Worm (Caenorhabditis elegans) whole organism, L4 larva: ENCODE results near the gene C28F5.1.
A peak's percentile ranks its signal among the peaks of the same experiment; 100 is the strongest.

Experiments used
- T26A8.4 ChIP-seq: fragments of 200-800 bp; sonication (Bioruptor generic); IDR thresholded peaks from 2 replicates; pipeline ENCODE4 v1.3.6; 2022; ENCODE audit warnings: missing genetic modification characterization, missing compliant biosample characterization
- arid-1 ChIP-seq: fragments of 200-800 bp; sonication (Bioruptor generic); conservative IDR thresholded peaks from 2 replicates; pipeline ENCODE4 v1.3.6; 2022; ENCODE audit warnings: missing genetic modification reagents, missing genetic modification characterization, missing compliant biosample characterization
- attf-4 ChIP-seq: sonication (generic microtip); optimal IDR thresholded peaks from 3 replicates; lab custom pipeline; 2017; ENCODE audit warnings: missing biosample characterization, missing genetic modification characterization
- ceh-28 ChIP-seq: fragments of 150-350 bp; optimal IDR thresholded peaks from 2 replicates; lab custom pipeline; 2014; ENCODE audit warnings: missing biosample characterization, missing genetic modification reagents, missing genetic modification characterization
- ceh-62 ChIP-seq: sonication (generic microtip); optimal IDR thresholded peaks from 2 replicates; lab custom pipeline; 2017; ENCODE audit warnings: missing biosample characterization, missing genetic modification characterization
- cey-2 ChIP-seq: sonication (generic microtip); optimal IDR thresholded peaks from 3 replicates; lab custom pipeline; 2017; ENCODE audit warnings: missing genetic modification characterization, mild to moderate bottlenecking, missing compliant biosample characterization, antibody characterized with exemption, borderline replicate concordance; ENCODE audit not compliant: insufficient read depth
- daf-16 ChIP-seq, 3 experiments: sonication (generic microtip); optimal IDR thresholded peaks; 2 replicates each; lab custom pipeline; 2016 to 2017; ENCODE audit warnings: missing genetic modification characterization in 3 of 3, missing genetic modification reagents in 3 of 3, mild to moderate bottlenecking in 2 of 3, missing compliant biosample characterization in 2 of 3, missing biosample characterization in 1 of 3, moderate library complexity in 1 of 3
- dmd-6 ChIP-seq: fragments of 200-800 bp; sonication (Bioruptor generic); IDR thresholded peaks from 2 replicates; pipeline ENCODE4 v1.3.6; 2022; ENCODE audit warnings: missing genetic modification reagents, missing genetic modification characterization, missing compliant biosample characterization
- duxl-1 ChIP-seq: sonication (generic microtip); optimal IDR thresholded peaks from 2 replicates; lab custom pipeline; 2016; ENCODE audit warnings: mild to moderate bottlenecking, missing genetic modification characterization, moderate library complexity, missing compliant biosample characterization; ENCODE audit not compliant: poor library complexity
- dve-1 ChIP-seq: sonication (generic microtip); optimal IDR thresholded peaks from 2 replicates; lab custom pipeline; 2017; ENCODE audit warnings: antibody characterized with exemption, mild to moderate bottlenecking, missing genetic modification characterization, missing compliant biosample characterization; ENCODE audit not compliant: insufficient read depth
- egl-27 ChIP-seq: sonication (generic microtip); optimal IDR thresholded peaks from 3 replicates; lab custom pipeline; 2017; ENCODE audit warnings: missing biosample characterization, missing genetic modification reagents, missing genetic modification characterization
- hlh-11 ChIP-seq: fragments of 200-800 bp; sonication (Bioruptor generic); optimal IDR thresholded peaks from 2 replicates; lab custom pipeline; 2018; ENCODE audit warnings: mild to moderate bottlenecking, missing genetic modification characterization, missing compliant biosample characterization
- hlh-30 ChIP-seq: sonication (generic microtip); optimal IDR thresholded peaks from 2 replicates; lab custom pipeline; 2017; ENCODE audit warnings: antibody characterized with exemption, mild to moderate bottlenecking, missing genetic modification characterization, missing compliant biosample characterization; ENCODE audit not compliant: insufficient read depth
- lin-15B ChIP-seq: fragments of 150-350 bp; sonication (generic microtip); optimal IDR thresholded peaks from 3 replicates; lab custom pipeline; 2014; ENCODE audit warnings: missing biosample characterization, missing genetic modification characterization
- lin-38 ChIP-seq: fragments of 200-800 bp; sonication (Bioruptor generic); IDR thresholded peaks from 2 replicates; pipeline ENCODE4 v1.3.6; 2022; ENCODE audit warnings: missing genetic modification reagents, missing genetic modification characterization, missing compliant biosample characterization
- lsy-2 ChIP-seq, 2 experiments: fragments of 150-350 bp in 1 of 2; sonication (generic microtip) in 1 of 2; optimal IDR thresholded peaks; 2 replicates each; lab custom pipeline; 2014 to 2017; ENCODE audit warnings: missing biosample characterization in 2 of 2, missing genetic modification characterization in 2 of 2
- mdl-1 ChIP-seq, 2 experiments: fragments of 150-350 bp in 1 of 2; sonication (generic microtip) in 1 of 2; optimal IDR thresholded peaks; 2 replicates each; lab custom pipeline; 2014 to 2017; ENCODE audit warnings: missing biosample characterization in 2 of 2, missing genetic modification characterization in 2 of 2
- mdt-29 ChIP-seq: fragments of 200-800 bp; sonication (Bioruptor generic); IDR thresholded peaks from 2 replicates; pipeline ENCODE4 v1.3.6; 2022; ENCODE audit warnings: missing genetic modification reagents, missing genetic modification characterization, missing compliant biosample characterization
- mes-2 ChIP-seq: sonication (generic microtip); optimal IDR thresholded peaks from 2 replicates; lab custom pipeline; 2016; ENCODE audit warnings: missing genotype, mild to moderate bottlenecking, missing genetic modification characterization, missing compliant biosample characterization; ENCODE audit not compliant: poor library complexity, severe bottlenecking
- mxl-2 ChIP-seq: fragments of 200-800 bp; sonication (Bioruptor generic); conservative IDR thresholded peaks from 2 replicates; pipeline ENCODE4 v1.3.6; 2022; ENCODE audit warnings: missing genetic modification reagents, missing genetic modification characterization, missing compliant biosample characterization
- nhr-102 ChIP-seq: sonication (generic microtip); optimal IDR thresholded peaks from 2 replicates; lab custom pipeline; 2016; ENCODE audit warnings: mild to moderate bottlenecking, missing genetic modification characterization, moderate library complexity, missing compliant biosample characterization
- nhr-28 ChIP-seq: fragments of 150-350 bp; optimal IDR thresholded peaks from 2 replicates; lab custom pipeline; 2014; ENCODE audit warnings: missing biosample characterization, missing genetic modification characterization
- nhr-41 ChIP-seq: fragments of 200-800 bp; sonication (Bioruptor generic); IDR thresholded peaks from 2 replicates; pipeline ENCODE4 v1.3.6; 2022; ENCODE audit warnings: missing genetic modification reagents, missing genetic modification characterization, missing compliant biosample characterization
- nhr-77 ChIP-seq: fragments of 150-350 bp; optimal IDR thresholded peaks from 2 replicates; lab custom pipeline; 2014; ENCODE audit warnings: missing biosample characterization, missing genetic modification characterization
- php-3 ChIP-seq: fragments of 200-800 bp; sonication (Bioruptor generic); IDR thresholded peaks from 2 replicates; pipeline ENCODE4 v1.3.6; 2022; ENCODE audit warnings: missing genetic modification reagents, missing genetic modification characterization, missing compliant biosample characterization
- pqm-1 ChIP-seq: sonication (generic microtip); optimal IDR thresholded peaks from 2 replicates; lab custom pipeline; 2017; ENCODE audit warnings: missing biosample characterization, missing genetic modification characterization
- snpc-4 ChIP-seq: fragments of 150-350 bp; optimal IDR thresholded peaks from 2 replicates; lab custom pipeline; 2014; ENCODE audit warnings: missing biosample characterization, missing genetic modification characterization
- spr-1 ChIP-seq: sonication (generic microtip); optimal IDR thresholded peaks from 2 replicates; lab custom pipeline; 2016; ENCODE audit warnings: mild to moderate bottlenecking, missing genetic modification characterization, missing compliant biosample characterization
- tag-97 ChIP-seq: fragments of 200-800 bp; sonication (Bioruptor generic); IDR thresholded peaks from 2 replicates; pipeline ENCODE4 v1.3.6; 2022; ENCODE audit warnings: missing genetic modification characterization, missing compliant biosample characterization
- unc-130 ChIP-seq: sonication (generic microtip); optimal IDR thresholded peaks from 2 replicates; lab custom pipeline; 2016; ENCODE audit warnings: missing genetic modification reagents, missing genetic modification characterization, missing compliant biosample characterization
- unc-62 ChIP-seq, 3 experiments: fragments of 150-350 bp in 1 of 3; sonication (generic microtip); optimal IDR thresholded peaks in 2 of 3; peaks in 1 of 3; 1 replicate in 1 of 3; 2 replicates in 2 of 3; lab custom pipeline; 2014 to 2017; ENCODE audit warnings: missing biosample characterization in 3 of 3, missing genetic modification characterization in 3 of 3, missing genetic modification reagents in 3 of 3, missing genotype in 1 of 3
- zip-11 ChIP-seq: fragments of 200-800 bp; sonication (Bioruptor generic); IDR thresholded peaks from 2 replicates; pipeline ENCODE4 v1.3.6; 2022; ENCODE audit warnings: missing genetic modification characterization, missing compliant biosample characterization

C28F5.1 gene

DNA sequence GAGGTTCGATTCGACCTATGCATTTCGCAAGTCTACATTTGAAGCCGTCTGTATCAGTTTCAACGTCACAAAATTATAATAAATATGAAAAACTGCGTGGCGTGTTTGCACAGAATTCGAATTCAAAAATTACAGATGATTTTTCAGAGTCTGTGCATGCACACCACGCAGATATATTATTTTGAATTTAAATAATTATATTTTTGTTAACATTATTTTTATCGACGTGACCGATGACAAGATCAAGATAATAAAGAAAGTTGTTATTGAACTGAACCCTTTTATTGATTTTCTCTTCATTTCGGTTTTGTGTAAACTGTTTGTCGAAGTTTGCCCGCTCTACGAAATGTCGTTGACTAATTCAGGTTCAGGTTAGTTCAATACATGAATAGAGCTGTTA lies at the start of gene C28F5.1:
Gene C28F5.1 (plus strand): TSS at position 301 of the 400 bp plus-strand sequence.
- TF ChIP-seq lin-38 (no peak), unc-130 (GFP tag; lab: Kevin White, UChicago) (no peak), mxl-2 (GFP tag; lab: Robert Waterston, UW) (no peak), zip-11 (GFP tag; lab: Robert Waterston, UW) (no peak), ceh-28 (tag; lab: Kevin White, UChicago) (no peak), duxl-1 (tag; lab: Kevin White, UChicago) (no peak), T26A8.4 (GFP tag; lab: Robert Waterston, UW) (no peak), mes-2 (tag; lab: Kevin White, UChicago) (no peak), dmd-6 (GFP tag; lab: Robert Waterston, UW) (no peak), spr-1 (tag; lab: Kevin White, UChicago) (no peak), cey-2 (tag; lab: Kevin White, UChicago) (no peak), tag-97 (GFP tag; lab: Robert Waterston, UW) (no peak), nhr-41 (GFP tag; lab: Robert Waterston, UW) (no peak), nhr-77 (tag; lab: Kevin White, UChicago) (no peak), attf-4 (tag; lab: Kevin White, UChicago) (no peak), mdt-29 (GFP tag; lab: Robert Waterston, UW) (no peak)

DNA sequence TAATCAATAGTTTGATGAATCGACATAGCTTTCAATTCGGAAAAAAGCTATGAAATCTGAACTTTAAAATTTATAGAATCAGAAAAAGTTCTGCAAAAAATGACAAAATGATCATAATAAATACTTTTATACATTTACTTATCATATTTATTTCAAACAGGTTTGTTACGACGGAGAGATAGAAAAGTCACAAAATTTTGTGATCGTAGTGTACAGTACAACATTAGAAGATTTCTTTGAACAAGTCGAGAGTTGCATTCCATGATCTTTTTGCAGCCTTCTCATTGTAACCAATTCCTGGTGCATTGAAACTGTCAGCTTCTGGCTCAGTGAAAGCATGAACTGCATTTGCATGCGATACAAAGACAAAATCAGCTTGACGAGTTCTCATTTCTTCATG lies 48.9 kb upstream of the C28F5.1 start, which contains the start of gene D1022.3:
Gene D1022.3 (minus strand): TSS at position 101 of the 400 bp plus-strand sequence.
- TF ChIP-seq unc-62 (GFP tag; optimal IDR thresholded peaks at IDR 0.05 in 1 of 2; lab: Kevin White, UChicago) (peak in 1 of 2 experiments; percentile 29), unc-62 (tag; optimal IDR thresholded peaks at IDR 0.05; lab: Kevin White, UChicago) (no peak), mdl-1 (tag; optimal IDR thresholded peaks at IDR 0.05; lab: Kevin White, UChicago) (no peak), nhr-28 (tag; lab: Kevin White, UChicago) (peak; percentile 58)

DNA sequence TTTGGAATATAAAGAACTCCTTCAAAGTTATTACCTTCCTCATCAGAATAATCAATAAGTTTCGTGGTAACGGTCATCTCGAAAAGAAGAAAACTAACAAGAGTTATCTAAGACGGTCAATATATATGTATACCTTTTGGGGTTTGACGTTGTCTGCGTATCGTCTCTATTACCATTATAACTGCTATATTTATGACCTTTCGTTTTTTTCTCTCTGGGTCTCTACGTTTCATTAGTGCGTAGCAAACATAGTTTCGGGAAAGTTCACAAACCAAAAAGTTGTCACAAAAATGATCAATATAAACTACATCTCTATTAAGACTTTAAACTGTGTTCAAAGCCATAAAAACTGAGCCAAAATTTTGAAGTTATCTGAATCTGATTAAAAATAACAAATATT lies 47.9 kb upstream of the C28F5.1 start, which contains the start of gene D1022.4:
Gene D1022.4 (minus strand): TSS at position 83 of the 400 bp plus-strand sequence.
- TF ChIP-seq daf-16 (GFP tag; optimal IDR thresholded peaks at IDR 0.05; lab: Kevin White, UChicago) (no peak), daf-16 (tag; optimal IDR thresholded peaks at IDR 0.05; lab: Kevin White, UChicago) (peak; percentile 67), dve-1 (tag; lab: Kevin White, UChicago) (peak; percentile 53), mdl-1 (tag; optimal IDR thresholded peaks at IDR 0.05; lab: Kevin White, UChicago) (peak in 1 of 2 experiments; percentile 15), nhr-102 (tag; lab: Kevin White, UChicago) (peak; percentile 77), nhr-28 (tag; lab: Kevin White, UChicago) (peak; percentile 69), pqm-1 (tag; lab: Kevin White, UChicago) (peak; percentile 37), hlh-11 (tag; lab: Kevin White, UChicago) (peak; percentile 9), ceh-62 (no peak), lin-15B (tag; lab: Kevin White, UChicago) (no peak), hlh-30 (tag; lab: Kevin White, UChicago) (peak; percentile 19), php-3 (no peak), lsy-2 (tag; optimal IDR thresholded peaks at IDR 0.05; lab: Kevin White, UChicago) (peak in 1 of 2 experiments; percentile 32), dmd-6 (GFP tag; lab: Robert Waterston, UW) (peak; percentile 58; the same call in 1 of the 2 replicates), mes-2 (tag; lab: Kevin White, UChicago) (peak; percentile 23), snpc-4 (tag; lab: Kevin White, UChicago) (no peak)

DNA sequence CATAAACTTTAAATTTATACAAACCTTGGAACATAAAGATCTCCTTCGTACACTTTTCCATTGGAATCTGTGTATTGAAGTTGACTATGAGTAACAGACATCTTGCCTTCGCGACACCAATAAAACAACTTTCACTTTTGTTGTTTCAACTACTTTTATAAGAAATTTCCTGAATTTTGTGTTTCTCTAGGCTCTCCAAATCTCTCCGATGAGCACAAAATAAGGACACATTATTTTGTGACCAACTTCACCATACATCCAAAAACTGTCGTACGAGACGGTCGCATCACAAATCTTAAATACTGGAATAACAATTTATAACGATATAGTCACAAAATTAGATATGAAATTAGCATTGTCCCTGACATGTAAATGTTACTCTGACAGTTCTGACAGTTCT lies 46.4 kb upstream of the C28F5.1 start, which contains the start of gene D1022.5:
Gene D1022.5 (minus strand): TSS at position 101 of the 400 bp plus-strand sequence.
- TF ChIP-seq arid-1 (GFP tag; lab: Robert Waterston, UW) = no peak
- no peak for TF ChIP-seq egl-27 (tag; lab: Kevin White, UChicago)
- TF ChIP-seq nhr-102 (tag; lab: Kevin White, UChicago) = peak; percentile 54
